Fruit fly (Drosophila melanogaster) whole organism, prepupa: Measurements from ENCODE around the gene CG5608.

Experiments
- Blimp-1 ChIP-seq: fragments of 200-800 bp; sonication (Bioruptor generic); optimal IDR thresholded peaks from 3 replicates; lab custom pipeline; 2017; ENCODE audit warnings: missing biosample characterization, missing genetic modification characterization, mild to moderate bottlenecking, moderate library complexity, missing genetic modification reagents
- CG10631 ChIP-seq: fragments of 200-800 bp; sonication (Bioruptor generic); optimal IDR thresholded peaks from 2 replicates; lab custom pipeline; 2016; ENCODE audit warnings: missing biosample characterization, missing genetic modification characterization
- CG10669 ChIP-seq: fragments of 200-800 bp; sonication (Bioruptor generic); optimal IDR thresholded peaks from 3 replicates; lab custom pipeline; 2018; ENCODE audit warnings: missing biosample characterization, mild to moderate bottlenecking, missing genetic modification characterization, moderate library complexity
- CG11762 ChIP-seq: fragments of 200-800 bp; sonication (Bioruptor generic); optimal IDR thresholded peaks from 3 replicates; lab custom pipeline; 2016; ENCODE audit warnings: missing biosample characterization, missing genetic modification characterization; ENCODE audit not compliant: insufficient read depth
- CG11902 ChIP-seq: fragments of 200-800 bp; sonication (Bioruptor generic); optimal IDR thresholded peaks from 3 replicates; lab custom pipeline; 2016; ENCODE audit warnings: missing biosample characterization, missing genetic modification characterization
- CG15336 ChIP-seq: fragments of 200-800 bp; sonication (Bioruptor generic); IDR thresholded peaks from 2 replicates; pipeline ENCODE4 v1.3.6; 2022; ENCODE audit warnings: missing biosample characterization, missing genetic modification characterization
- CG1621 ChIP-seq: fragments of 200-800 bp; sonication (Bioruptor generic); optimal IDR thresholded peaks from 3 replicates; lab custom pipeline; 2018; ENCODE audit warnings: missing biosample characterization, mild to moderate bottlenecking, missing genetic modification characterization
- CG16779 ChIP-seq: fragments of 200-800 bp; sonication (Bioruptor generic); optimal IDR thresholded peaks from 3 replicates; lab custom pipeline; 2017; ENCODE audit warnings: missing biosample characterization, mild to moderate bottlenecking, missing genetic modification characterization
- CG31627 ChIP-seq: fragments of 200-800 bp; sonication (Bioruptor generic); optimal IDR thresholded peaks from 3 replicates; lab custom pipeline; 2016; ENCODE audit warnings: missing biosample characterization, missing genetic modification characterization
- CG32006 ChIP-seq: fragments of 200-800 bp; sonication (Bioruptor generic); optimal IDR thresholded peaks from 3 replicates; lab custom pipeline; 2017; ENCODE audit warnings: missing biosample characterization, mild to moderate bottlenecking, missing genetic modification characterization
- CG34406 ChIP-seq: fragments of 200-800 bp; sonication (Bioruptor generic); optimal IDR thresholded peaks from 3 replicates; lab custom pipeline; 2016; ENCODE audit warnings: missing biosample characterization, missing genetic modification characterization
- CG3919 ChIP-seq: fragments of 200-800 bp; sonication (Bioruptor generic); optimal IDR thresholded peaks from 3 replicates; lab custom pipeline; 2016; ENCODE audit warnings: missing biosample characterization, missing genetic modification characterization
- CG4318 ChIP-seq: fragments of 200-800 bp; sonication (Bioruptor generic); optimal IDR thresholded peaks from 3 replicates; lab custom pipeline; 2017; ENCODE audit warnings: missing biosample characterization, mild to moderate bottlenecking, missing genetic modification characterization
- CG6163 ChIP-seq: fragments of 200-800 bp; sonication (Bioruptor generic); IDR thresholded peaks from 3 replicates; pipeline ENCODE4 v1.3.6; 2022; ENCODE audit warnings: missing biosample characterization, missing genetic modification characterization
- CG6276 ChIP-seq: fragments of 200-800 bp; sonication (Bioruptor generic); optimal IDR thresholded peaks from 2 replicates; lab custom pipeline; 2017; ENCODE audit warnings: missing biosample characterization, mild to moderate bottlenecking, missing genetic modification characterization
- CG6792 ChIP-seq: fragments of 200-800 bp; sonication (Bioruptor generic); optimal IDR thresholded peaks from 3 replicates; lab custom pipeline; 2016; ENCODE audit warnings: missing biosample characterization, missing genetic modification characterization
- CG7368 ChIP-seq: fragments of 200-800 bp; sonication (Bioruptor generic); optimal IDR thresholded peaks from 3 replicates; lab custom pipeline; 2016; ENCODE audit warnings: missing biosample characterization, missing genetic modification characterization
- CG8119 ChIP-seq: fragments of 200-800 bp; sonication (Bioruptor generic); IDR thresholded peaks from 3 replicates; pipeline ENCODE4 v1.3.6; 2022; ENCODE audit warnings: missing biosample characterization, missing genetic modification characterization
- CG8319 ChIP-seq: fragments of 200-800 bp; sonication (Bioruptor generic); optimal IDR thresholded peaks from 3 replicates; lab custom pipeline; 2016; ENCODE audit warnings: missing biosample characterization, missing genetic modification characterization
- CG8632 ChIP-seq: fragments of 200-800 bp; sonication (Bioruptor generic); optimal IDR thresholded peaks from 3 replicates; lab custom pipeline; 2016; ENCODE audit warnings: missing biosample characterization, missing genetic modification characterization
- CG9139 ChIP-seq: fragments of 200-800 bp; sonication (Bioruptor generic); optimal IDR thresholded peaks from 3 replicates; lab custom pipeline; 2017; ENCODE audit warnings: missing biosample characterization, mild to moderate bottlenecking, missing genetic modification characterization
- Ets96B ChIP-seq: fragments of 200-800 bp; optimal IDR thresholded peaks from 2 replicates; lab custom pipeline; 2019; ENCODE audit warnings: missing biosample characterization, mild to moderate bottlenecking, missing genetic modification characterization, moderate library complexity
- Hr4 ChIP-seq: fragments of 200-800 bp; sonication (Bioruptor generic); optimal IDR thresholded peaks from 3 replicates; lab custom pipeline; 2016; ENCODE audit warnings: missing biosample characterization, missing genetic modification characterization
- Met ChIP-seq: fragments of 200-800 bp; sonication (Bioruptor generic); optimal IDR thresholded peaks from 3 replicates; lab custom pipeline; 2016; ENCODE audit warnings: missing biosample characterization, missing genetic modification characterization
- OdsH ChIP-seq: fragments of 200-800 bp; sonication (Bioruptor generic); optimal IDR thresholded peaks from 3 replicates; lab custom pipeline; 2016; ENCODE audit warnings: missing biosample characterization, missing genetic modification characterization
- Smox ChIP-seq: fragments of 200-800 bp; sonication (Bioruptor generic); optimal IDR thresholded peaks from 3 replicates; lab custom pipeline; 2016; ENCODE audit warnings: missing biosample characterization, missing genetic modification characterization
- Sox14 ChIP-seq: fragments of 200-800 bp; sonication (Bioruptor generic); optimal IDR thresholded peaks from 3 replicates; lab custom pipeline; 2016; ENCODE audit warnings: missing biosample characterization, missing genetic modification characterization
- acj6 ChIP-seq: fragments of 200-800 bp; sonication (Bioruptor generic); optimal IDR thresholded peaks from 3 replicates; lab custom pipeline; 2016; ENCODE audit warnings: missing biosample characterization, missing genetic modification characterization
- cyc ChIP-seq: fragments of 200-800 bp; sonication (Bioruptor generic); optimal IDR thresholded peaks from 3 replicates; lab custom pipeline; 2016; ENCODE audit warnings: missing biosample characterization, missing genetic modification characterization
- dac ChIP-seq: fragments of 200-800 bp; sonication (Bioruptor generic); optimal IDR thresholded peaks from 2 replicates; lab custom pipeline; 2017; ENCODE audit warnings: missing biosample characterization, mild to moderate bottlenecking, missing genetic modification characterization
- dsx ChIP-seq: fragments of 200-800 bp; optimal IDR thresholded peaks from 3 replicates; lab custom pipeline; 2019; ENCODE audit warnings: missing biosample characterization, mild to moderate bottlenecking, missing genetic modification characterization, moderate library complexity; ENCODE audit not compliant: poor library complexity, severe bottlenecking
- eg ChIP-seq: fragments of 200-800 bp; sonication (Bioruptor generic); IDR thresholded peaks from 3 replicates; pipeline ENCODE4 v1.3.6; 2022; ENCODE audit warnings: missing biosample characterization, missing genetic modification characterization
- fd59A ChIP-seq: fragments of 200-800 bp; sonication (Bioruptor generic); optimal IDR thresholded peaks from 2 replicates; lab custom pipeline; 2017; ENCODE audit warnings: missing biosample characterization, mild to moderate bottlenecking, missing genetic modification characterization, missing genetic modification reagents
- fd85E ChIP-seq: fragments of 200-800 bp; sonication (Bioruptor generic); optimal IDR thresholded peaks from 3 replicates; lab custom pipeline; 2016; ENCODE audit warnings: missing biosample characterization, missing genetic modification characterization
- lz ChIP-seq: fragments of 200-800 bp; sonication (Bioruptor generic); optimal IDR thresholded peaks from 3 replicates; lab custom pipeline; 2016; ENCODE audit warnings: missing biosample characterization, missing genetic modification characterization
- pdm3 ChIP-seq: fragments of 200-800 bp; sonication (Bioruptor generic); optimal IDR thresholded peaks from 3 replicates; lab custom pipeline; 2016; ENCODE audit warnings: missing biosample characterization, missing genetic modification characterization
- salr ChIP-seq, 2 experiments: fragments of 200-800 bp; sonication (Bioruptor generic); optimal IDR thresholded peaks; 3 replicates each; lab custom pipeline; 2016 to 2018; ENCODE audit warnings: missing biosample characterization in 2 of 2, missing genetic modification characterization in 2 of 2, mild to moderate bottlenecking in 1 of 2
- spab ChIP-seq: fragments of 200-800 bp; sonication (Bioruptor generic); optimal IDR thresholded peaks from 2 replicates; lab custom pipeline; 2017; ENCODE audit warnings: missing biosample characterization, mild to moderate bottlenecking, missing genetic modification characterization, missing genetic modification reagents
- svp ChIP-seq: fragments of 200-800 bp; sonication (Bioruptor generic); peaks from one replicate; lab custom pipeline; 2016; ENCODE audit warnings: missing biosample characterization, missing genetic modification characterization
- topi ChIP-seq: fragments of 200-800 bp; sonication (Bioruptor generic); optimal IDR thresholded peaks from 3 replicates; lab custom pipeline; 2016; ENCODE audit warnings: missing biosample characterization, missing genetic modification characterization
- vri ChIP-seq: fragments of 200-800 bp; sonication (Bioruptor generic); optimal IDR thresholded peaks from 3 replicates; lab custom pipeline; 2016; ENCODE audit warnings: missing biosample characterization, mild to moderate bottlenecking, missing genetic modification characterization

Gene CG5608

dm6 chr3R:12448889-12449314, 16.2 kb downstream of the CG5608 start, which contains the start of gene CG18549 (continued):
- TF ChIP-seq dsx (GFP tag; lab: Kevin White, UChicago) (peak; percentile 100), CG3919 (GFP tag; lab: Kevin White, UChicago) (peak; percentile 100), OdsH (GFP tag; lab: Kevin White, UChicago) (peak; percentile 100), CG6792 (GFP tag; lab: Kevin White, UChicago) (peak; percentile 100), Hr4 (GFP tag; lab: Kevin White, UChicago) (peak; percentile 100), CG10631 (GFP tag; lab: Kevin White, UChicago) (peak; percentile 100), acj6 (GFP tag; lab: Kevin White, UChicago) (peak; percentile 100), CG10669 (GFP tag; lab: Kevin White, UChicago) (peak; percentile 100), salr (GFP tag; optimal IDR thresholded peaks at IDR 0.05; lab: Kevin White, UChicago) (peak; percentile 99 to 100), spab (GFP tag; lab: Kevin White, UChicago) (peak; percentile 100), CG4318 (GFP tag; lab: Kevin White, UChicago) (peak; percentile 100), pdm3 (peak; percentile 100), Blimp-1 (GFP tag; lab: Kevin White, UChicago) (peak; percentile 99), vri (GFP tag; lab: Kevin White, UChicago) (peak; percentile 100), CG8319 (GFP tag; lab: Kevin White, UChicago) (peak; percentile 99), CG15336 (GFP tag; lab: Robert Waterston, UW) (peak; percentile 100), fd59A (GFP tag; lab: Kevin White, UChicago) (peak; percentile 100), svp (GFP tag; lab: Kevin White, UChicago) (peak; percentile 100), CG32006 (GFP tag; lab: Kevin White, UChicago) (peak; percentile 100), CG34406 (peak; percentile 100), eg (GFP tag; lab: Robert Waterston, UW) (peak; percentile 100), CG31627 (GFP tag; lab: Kevin White, UChicago) (peak; percentile 100), CG6163 (GFP tag; lab: Robert Waterston, UW) (peak; percentile 100), CG9139 (peak; percentile 100), Ets96B (tag; lab: Kevin White, UChicago) (peak; percentile 100), Smox (GFP tag; lab: Kevin White, UChicago) (peak; percentile 100), Sox14 (GFP tag; lab: Kevin White, UChicago) (peak; percentile 100), dac (GFP tag; lab: Kevin White, UChicago) (peak; percentile 100), CG16779 (tag; lab: Kevin White, UChicago) (peak; percentile 99), CG8632 (GFP tag; lab: Kevin White, UChicago) (peak; percentile 100), CG7368 (GFP tag; lab: Kevin White, UChicago) (peak; percentile 100), topi (GFP tag; lab: Kevin White, UChicago) (peak; percentile 100), CG11762 (GFP tag; lab: Kevin White, UChicago) (peak; percentile 100)
- TF ChIP-seq, all 60 proteins: peak for 60

dm6 chr3R:12448344-12448743, 16.8 kb downstream of the CG5608 start:
- no peak for TF ChIP-seq CG8119
- no peak for TF ChIP-seq cyc (GFP tag; lab: Kevin White, UChicago)
- TF ChIP-seq CG34406 = no peak
- TF ChIP-seq lz (GFP tag; lab: Kevin White, UChicago) = no peak
- TF ChIP-seq fd85E (GFP tag; lab: Kevin White, UChicago) = no peak
- no peak for TF ChIP-seq CG9139

dm6 chr3R:12447353-12447752, 17.7 kb downstream of the CG5608 start, which contains the start of gene vrs:
Gene vrs, plus strand, starts transcription at chr3R:12447653.
- no peak for TF ChIP-seq CG6276
- no peak for TF ChIP-seq CG9139
- TF ChIP-seq CG11902 (GFP tag; lab: Kevin White, UChicago) = no peak
- no peak for TF ChIP-seq CG8119
- TF ChIP-seq CG1621 (tag; lab: Kevin White, UChicago) = no peak
- TF ChIP-seq Met = no peak
- TF ChIP-seq fd85E (GFP tag; lab: Kevin White, UChicago) = no peak
